Fruit fly (Drosophila melanogaster): ENCODE data around the gene Slc45-1.

DNA sequence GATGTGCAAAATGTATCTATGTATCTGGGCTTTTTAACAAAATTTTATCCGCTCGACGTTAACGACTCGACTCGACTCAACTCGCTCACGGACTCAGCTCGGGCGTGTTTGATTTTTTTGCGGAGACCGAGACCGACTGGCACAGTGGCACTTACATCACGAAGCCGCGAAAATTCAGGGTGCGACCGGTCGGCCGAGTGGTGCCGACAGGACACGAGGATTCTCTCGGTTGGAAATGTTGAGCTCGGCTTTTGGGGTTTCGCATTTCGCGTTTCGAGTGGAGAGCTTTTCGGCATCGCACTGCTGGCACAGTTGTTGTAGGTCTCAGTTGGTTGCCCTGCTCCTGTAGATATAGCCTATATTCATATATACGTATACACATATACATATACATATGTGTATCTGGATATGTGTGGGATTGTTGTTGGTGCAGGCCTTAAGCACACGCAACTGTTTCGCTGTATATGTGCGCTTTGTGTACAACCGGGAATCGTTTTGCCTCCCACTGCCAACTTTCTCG, 26.5 kb downstream of the Slc45-1 start, which contains the start of gene Rdl:
- no peak for TF ChIP-seq pad (GFP tag; optimal IDR thresholded peaks at IDR 0.05)
- TF ChIP-seq tj (GFP tag; optimal IDR thresholded peaks at IDR 0.05), result no peak
- no peak for TF ChIP-seq Mnt (GFP tag; optimal IDR thresholded peaks at IDR 0.05)
- no peak for TF ChIP-seq CG1620 (GFP tag; optimal IDR thresholded peaks at IDR 0.05)
- no peak for TF ChIP-seq Crg-1 (GFP tag; optimal IDR thresholded peaks at IDR 0.05)
- TF ChIP-seq CG11617 (GFP tag; optimal IDR thresholded peaks at IDR 0.05), result no peak
- no peak for TF ChIP-seq Hr96 (GFP tag; optimal IDR thresholded peaks at IDR 0.05)
- no peak for TF ChIP-seq CG5204 (GFP tag; optimal IDR thresholded peaks at IDR 0.05)
- TF ChIP-seq Clk (GFP tag; optimal IDR thresholded peaks at IDR 0.05), result no peak
- no peak for TF ChIP-seq cnc (optimal IDR thresholded peaks at IDR 0.05)
- TF ChIP-seq CG7045 (GFP tag; optimal IDR thresholded peaks at IDR 0.05), result no peak

All from whole organism, adult.